Fruit fly (Drosophila melanogaster): Measurements from ENCODE around the gene Tsp74F.

Gene Tsp74F

DNA sequence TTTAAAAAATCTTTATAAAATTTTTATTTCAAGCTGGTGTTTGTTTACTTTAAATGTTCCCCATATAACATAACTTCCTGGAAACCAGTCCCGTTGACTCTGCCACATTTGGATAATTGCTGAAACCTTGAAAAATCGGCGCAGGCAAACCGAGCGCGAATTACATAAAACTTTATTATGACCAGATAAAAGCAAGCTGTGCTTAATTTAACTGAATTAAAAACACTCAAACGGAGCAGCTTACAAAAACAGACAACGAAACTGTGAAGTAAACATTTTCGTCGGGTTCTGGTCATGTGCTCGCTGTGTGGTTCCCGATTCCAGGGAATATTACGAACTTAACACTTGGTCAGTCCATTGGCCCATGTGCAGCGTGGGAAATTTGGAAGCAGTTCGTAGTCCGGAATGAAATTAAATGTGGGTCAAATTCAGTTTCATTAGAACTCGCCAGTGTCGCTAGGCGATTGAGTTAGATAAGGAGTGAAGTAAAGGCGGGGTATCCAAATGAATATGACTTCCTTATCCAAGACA lies 38.2 kb upstream of the Tsp74F start:
- TF ChIP-seq Pif1A (GFP tag; optimal IDR thresholded peaks at IDR 0.05): no peak
- TF ChIP-seq CG13204 (GFP tag; optimal IDR thresholded peaks at IDR 0.05): no peak

DNA sequence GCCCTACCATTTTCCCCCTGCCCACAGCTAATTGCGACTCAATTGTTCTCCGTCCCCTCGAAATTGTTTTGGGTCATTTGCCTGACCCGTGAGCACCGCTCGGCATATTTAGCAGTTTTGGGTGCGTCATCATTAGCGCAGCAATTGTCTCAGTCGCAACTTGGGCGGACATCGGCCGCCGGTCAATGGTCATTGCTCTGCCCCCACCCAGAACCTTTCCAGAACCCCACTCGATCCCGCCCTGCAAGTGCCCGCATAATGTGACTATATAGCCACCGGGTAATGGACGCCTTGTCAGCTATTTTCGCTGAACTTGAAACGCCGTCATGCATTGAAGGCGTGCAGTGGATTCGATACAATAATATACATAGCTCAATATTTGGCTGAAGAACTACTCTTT lies 37.4 kb upstream of the Tsp74F start:
- no peak for TF ChIP-seq Ets98B (GFP tag; IDR thresholded peaks at IDR 0.05)
- no peak for TF ChIP-seq EcR (GFP tag; optimal IDR thresholded peaks at IDR 0.05)
- TF ChIP-seq CG8301 (tag; optimal IDR thresholded peaks at IDR 0.05): no peak
- no peak for TF ChIP-seq fd96Ca (GFP tag; IDR thresholded peaks at IDR 0.05)
- TF ChIP-seq CG4496 (GFP tag; IDR thresholded peaks at IDR 0.05): no peak
- no peak for TF ChIP-seq Pif1A (GFP tag; optimal IDR thresholded peaks at IDR 0.05)
- no peak for TF ChIP-seq CG32121 (GFP tag; IDR thresholded peaks at IDR 0.05)
- TF ChIP-seq CG8159 (tag; optimal IDR thresholded peaks at IDR 0.05): no peak
- no peak for TF ChIP-seq rn (GFP tag; IDR thresholded peaks at IDR 0.05)
- TF ChIP-seq CG10348 (GFP tag; IDR thresholded peaks at IDR 0.05): no peak
- TF ChIP-seq Snoo (tag; optimal IDR thresholded peaks at IDR 0.05): no peak

DNA sequence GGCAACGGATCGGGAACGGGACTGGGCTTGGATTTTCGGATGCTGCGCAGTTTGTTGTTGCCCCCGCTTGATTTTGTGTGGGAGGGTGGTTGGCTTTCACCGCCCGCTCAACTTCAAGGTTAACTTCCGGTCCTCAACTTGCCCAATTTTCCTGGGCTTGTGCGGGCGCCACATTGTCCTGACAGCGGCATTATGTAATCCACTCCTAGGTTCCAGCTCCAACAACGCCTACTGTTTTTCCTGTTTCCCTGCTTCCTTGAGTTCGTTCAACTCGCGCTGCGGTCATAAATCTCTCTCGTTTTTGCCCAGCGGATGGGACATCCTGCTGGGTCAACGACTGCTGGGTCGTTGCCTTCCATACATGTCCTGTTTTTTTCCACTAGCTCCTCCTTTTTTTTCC lies 36.2 kb upstream of the Tsp74F start:
- TF ChIP-seq EcR (GFP tag; optimal IDR thresholded peaks at IDR 0.05) (peak; percentile 66), Pif1A (GFP tag; optimal IDR thresholded peaks at IDR 0.05) (no peak)

DNA sequence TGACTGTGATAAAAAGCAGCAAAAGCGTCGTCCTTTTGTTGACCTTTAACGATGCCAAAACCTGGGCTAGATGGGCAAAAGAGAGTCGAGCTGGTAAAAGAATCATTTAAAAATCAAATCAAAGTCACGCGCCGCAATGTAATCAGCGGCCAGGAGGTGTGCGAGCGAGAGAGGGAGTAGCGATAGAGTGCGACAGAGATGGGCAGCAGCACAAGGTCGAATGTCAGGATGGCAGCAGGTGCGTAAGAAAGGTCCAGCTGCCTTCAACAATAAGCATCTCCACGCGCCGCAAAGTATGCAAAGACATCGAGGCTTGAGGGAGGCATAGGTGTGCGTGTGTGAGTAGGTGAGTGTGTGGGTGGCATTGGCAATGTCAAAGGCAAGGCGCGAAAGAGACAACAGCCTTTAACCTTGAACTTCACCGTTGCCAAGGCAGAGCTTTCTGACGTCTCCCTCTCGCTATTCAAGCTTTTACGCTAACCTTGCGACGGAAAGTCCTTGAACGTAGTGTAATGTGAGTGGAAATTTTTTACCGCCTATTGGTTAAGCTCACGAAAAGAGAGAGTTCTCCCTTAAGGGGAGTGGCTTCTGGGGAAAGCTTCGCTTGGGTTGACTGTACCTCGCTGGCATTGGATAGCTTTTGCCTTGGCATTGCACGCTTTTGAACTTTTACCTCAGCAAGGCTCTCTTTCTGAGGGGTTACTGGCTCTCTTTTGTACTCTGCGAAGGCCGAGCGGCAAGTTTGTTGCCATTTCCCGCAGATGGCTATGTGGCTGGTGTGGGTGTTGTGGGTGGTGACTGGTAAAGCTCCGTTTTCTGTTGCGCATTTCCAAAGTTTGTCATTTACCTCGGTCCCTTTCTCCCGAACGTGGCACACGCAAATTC lies 34.3 kb upstream of the Tsp74F start:
- no peak for TF ChIP-seq Pif1B (GFP tag; optimal IDR thresholded peaks at IDR 0.05)
- TF ChIP-seq EcR (GFP tag; optimal IDR thresholded peaks at IDR 0.05): peak; percentile 80

DNA sequence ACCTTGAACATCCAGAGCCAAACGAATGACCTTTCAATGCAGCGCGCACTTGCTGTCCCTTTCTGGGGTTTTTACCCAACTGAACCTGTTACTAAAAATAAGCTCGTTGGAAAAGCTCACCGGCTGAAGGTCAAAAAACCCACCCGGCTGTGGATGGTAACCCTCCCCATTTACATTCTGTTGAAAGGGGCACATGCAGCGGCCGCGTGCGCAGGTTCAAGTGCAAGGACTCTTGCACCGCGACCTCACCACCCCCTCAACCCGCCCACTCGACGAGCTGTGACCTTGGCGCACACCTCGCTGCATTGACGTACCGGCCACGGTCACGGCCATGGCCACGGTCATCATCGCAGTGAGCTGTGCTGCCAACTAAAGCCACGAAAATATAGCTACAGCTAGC lies 32.4 kb upstream of the Tsp74F start:
- no peak for TF ChIP-seq CG12605 (GFP tag; IDR thresholded peaks at IDR 0.05)
- TF ChIP-seq D1 (tag; optimal IDR thresholded peaks at IDR 0.05): no peak
- TF ChIP-seq CG32121 (GFP tag; IDR thresholded peaks at IDR 0.05): no peak
- peak; percentile 80 for TF ChIP-seq EcR (GFP tag; optimal IDR thresholded peaks at IDR 0.05)
- no peak for TF ChIP-seq Pif1A (GFP tag; optimal IDR thresholded peaks at IDR 0.05)

DNA sequence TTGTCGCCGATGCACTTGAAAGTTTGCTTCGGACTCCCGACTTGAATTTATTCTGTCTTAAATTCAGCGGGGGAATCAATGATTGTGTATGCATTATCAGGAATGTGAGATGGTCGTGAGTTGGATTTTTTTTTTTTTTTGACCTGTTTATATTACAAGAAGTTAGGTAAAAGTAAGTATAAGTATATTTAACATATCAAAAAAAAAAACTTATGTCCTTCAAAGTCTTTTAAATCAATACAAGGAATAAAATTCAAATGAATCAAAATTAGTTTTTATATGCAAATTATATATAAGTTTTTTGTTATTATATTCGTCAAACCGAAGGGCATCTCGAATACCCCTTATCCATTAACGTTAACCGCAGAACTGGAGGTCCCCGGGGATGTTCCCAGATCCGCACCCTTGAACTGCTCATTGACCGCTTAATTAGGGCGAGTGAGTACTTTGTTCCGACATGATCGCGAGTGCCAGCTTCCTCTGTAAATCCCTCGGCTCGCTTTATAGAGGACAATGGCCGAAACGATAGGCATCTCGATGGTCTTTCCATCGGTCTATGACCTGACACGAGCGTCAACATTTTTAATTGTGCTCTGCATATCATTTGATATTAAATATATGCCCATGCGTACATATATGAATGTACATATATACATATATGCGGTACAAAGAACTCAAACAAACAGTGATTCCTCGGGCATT lies 31.1 kb upstream of the Tsp74F start:
- no peak for TF ChIP-seq CG8301 (tag; optimal IDR thresholded peaks at IDR 0.05)
- TF ChIP-seq Snoo (tag; optimal IDR thresholded peaks at IDR 0.05): no peak
- peak; percentile 42 for TF ChIP-seq Pif1A (GFP tag; optimal IDR thresholded peaks at IDR 0.05)
- TF ChIP-seq gl (tag; optimal IDR thresholded peaks at IDR 0.05): no peak
- TF ChIP-seq CG13204 (GFP tag; optimal IDR thresholded peaks at IDR 0.05): no peak
- no peak for TF ChIP-seq CG32121 (GFP tag; IDR thresholded peaks at IDR 0.05)
- TF ChIP-seq rn (GFP tag; IDR thresholded peaks at IDR 0.05): no peak
- TF ChIP-seq Ets98B (GFP tag; IDR thresholded peaks at IDR 0.05): no peak
- TF ChIP-seq CG8159 (tag; optimal IDR thresholded peaks at IDR 0.05): peak; percentile 78
- TF ChIP-seq CG4496 (GFP tag; IDR thresholded peaks at IDR 0.05): no peak
- TF ChIP-seq CG34367 (tag; optimal IDR thresholded peaks at IDR 0.05): peak; percentile 29
- TF ChIP-seq Pif1B (GFP tag; optimal IDR thresholded peaks at IDR 0.05): no peak
- no peak for TF ChIP-seq CG12605 (GFP tag; IDR thresholded peaks at IDR 0.05)
- TF ChIP-seq D1 (tag; optimal IDR thresholded peaks at IDR 0.05): peak; percentile 14
- TF ChIP-seq EcR (GFP tag; optimal IDR thresholded peaks at IDR 0.05): peak; percentile 97
- peak; percentile 79 for TF ChIP-seq CG15710 (tag; optimal IDR thresholded peaks at IDR 0.05)
- peak; percentile 62 for TF ChIP-seq CG9948 (tag; optimal IDR thresholded peaks at IDR 0.05)
- TF ChIP-seq CG14655 (GFP tag; optimal IDR thresholded peaks at IDR 0.05): peak; percentile 38
- TF ChIP-seq CG17806 (tag; optimal IDR thresholded peaks at IDR 0.05): peak; percentile 69

DNA sequence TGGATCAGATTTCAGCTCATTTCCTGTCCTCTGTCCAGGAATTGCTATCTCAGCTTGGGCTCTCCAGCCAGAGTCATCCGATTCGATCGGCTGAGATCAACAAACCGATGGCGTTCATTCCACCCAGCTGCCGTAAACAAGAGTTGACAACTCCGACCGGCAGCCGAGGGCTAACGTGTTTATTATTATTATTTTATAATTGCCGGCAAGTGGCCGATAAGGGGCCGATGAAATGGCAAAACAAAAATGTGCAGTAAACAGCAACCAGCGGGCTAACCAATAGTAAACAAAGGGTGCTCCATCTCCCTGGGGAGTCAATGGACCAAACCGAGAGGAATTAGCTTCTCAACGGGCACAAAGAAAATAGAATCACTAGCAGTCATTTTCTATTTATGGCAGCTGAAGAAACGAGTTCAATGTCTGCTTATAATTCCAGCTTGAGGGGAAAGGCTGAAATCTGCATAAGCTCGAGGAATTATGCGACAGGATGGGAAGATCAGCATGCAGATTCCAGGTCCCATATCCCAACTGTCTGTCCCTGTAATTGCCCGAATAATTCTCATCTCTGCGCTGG lies 29.6 kb upstream of the Tsp74F start:
- TF ChIP-seq CG4496 (GFP tag; IDR thresholded peaks at IDR 0.05) (no peak), CG14655 (GFP tag; optimal IDR thresholded peaks at IDR 0.05) (peak; percentile 25), CG10348 (GFP tag; IDR thresholded peaks at IDR 0.05) (no peak), Pif1B (GFP tag; optimal IDR thresholded peaks at IDR 0.05) (peak; percentile 22), EcR (GFP tag; optimal IDR thresholded peaks at IDR 0.05) (peak; percentile 99), CG13204 (GFP tag; optimal IDR thresholded peaks at IDR 0.05) (peak; percentile 37)

Data from whole organism, pupa.